Worm (Caenorhabditis elegans): ENCODE measurements around the gene kdin-1.

The kdin-1 gene

DNA sequence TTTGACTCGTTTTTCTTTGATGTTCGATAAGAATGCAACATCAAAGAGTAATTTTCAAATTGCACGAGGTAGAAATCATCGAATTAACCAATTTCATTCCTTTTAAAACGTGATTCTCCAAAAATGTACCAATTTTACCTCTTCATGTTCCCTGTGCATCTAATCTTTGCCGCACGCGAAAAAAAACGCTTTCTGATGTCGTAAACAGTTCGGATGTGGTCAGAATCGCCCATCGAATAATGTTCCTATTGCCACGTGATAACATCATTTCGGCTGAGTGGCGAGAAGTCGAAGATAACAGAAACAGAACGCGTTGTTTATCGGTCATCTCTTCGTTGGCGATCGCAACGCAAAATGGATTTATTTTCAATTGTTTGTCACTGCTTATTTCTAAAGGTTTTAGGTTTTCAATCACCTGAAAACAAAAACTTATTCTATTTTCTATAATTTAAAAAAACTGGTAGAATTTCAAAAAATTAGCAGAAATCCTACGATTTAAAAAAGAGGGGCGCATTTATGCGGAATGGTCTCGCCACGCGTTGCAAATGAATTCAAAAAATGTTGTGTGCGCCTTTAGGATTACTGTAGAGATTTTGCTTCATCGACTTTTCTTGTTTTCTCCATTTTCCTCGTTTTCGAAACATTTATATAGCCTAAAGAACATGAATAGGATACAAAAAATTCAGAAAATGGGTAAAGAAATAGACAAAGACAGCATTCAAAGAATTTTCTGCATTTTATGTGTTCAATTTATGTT is 16.8 kb upstream of the kdin-1 start, which contains the start of gene mogs-1 (continued):
- TF ChIP-seq ceh-82 (tag; optimal IDR thresholded peaks at IDR 0.05) (no peak), fos-1 (tag; optimal IDR thresholded peaks at IDR 0.05) (no peak), nhr-12 (tag; optimal IDR thresholded peaks at IDR 0.05) (no peak), elt-2 (tag; optimal IDR thresholded peaks at IDR 0.05) (no peak), ceh-88 (GFP tag; IDR thresholded peaks at IDR 0.05) (no peak), efl-1 (optimal IDR thresholded peaks at IDR 0.05) (no peak), efl-1 (GFP tag; optimal IDR thresholded peaks at IDR 0.05 in 1 of 2) (peak in 1 of 2 experiments; percentile 60), mdl-1 (tag; optimal IDR thresholded peaks at IDR 0.05) (peak in 1 of 2 experiments; percentile 56), C16A3.4 (tag; optimal IDR thresholded peaks at IDR 0.05) (no peak), unc-86 (tag; optimal IDR thresholded peaks at IDR 0.05) (no peak), rnt-1 (tag; optimal IDR thresholded peaks at IDR 0.05) (no peak), ets-5 (GFP tag; IDR thresholded peaks at IDR 0.05) (no peak), C04F5.9 (tag; optimal IDR thresholded peaks at IDR 0.05) (no peak), ces-1 (GFP tag; optimal IDR thresholded peaks at IDR 0.05) (no peak), unc-130 (tag; optimal IDR thresholded peaks at IDR 0.05) (peak; percentile 1), lin-35 (GFP tag; optimal IDR thresholded peaks at IDR 0.05) (peak in 1 of 2 experiments; percentile 39), snpc-4 (tag; optimal IDR thresholded peaks at IDR 0.05) (no peak), fkh-10 (GFP tag; optimal IDR thresholded peaks at IDR 0.05) (no peak), sox-4 (tag; optimal IDR thresholded peaks at IDR 0.05) (no peak), nhr-28 (tag; optimal IDR thresholded peaks at IDR 0.05) (no peak), pag-3 (tag; optimal IDR thresholded peaks at IDR 0.05; ENCODE audit: borderline replicate concordance, insufficient read depth) (no peak), zag-1 (tag; optimal IDR thresholded peaks at IDR 0.05) (no peak), lin-14 (GFP tag; optimal IDR thresholded peaks at IDR 0.05) (peak; percentile 65), ztf-4 (tag; optimal IDR thresholded peaks at IDR 0.05) (peak; percentile 60), lin-39 (tag; optimal IDR thresholded peaks at IDR 0.05) (no peak), hlh-4 (tag; optimal IDR thresholded peaks at IDR 0.05) (no peak), Y116A8C.19 (tag; optimal IDR thresholded peaks at IDR 0.05; ENCODE audit: borderline replicate concordance) (no peak), hpl-2 (GFP tag; optimal IDR thresholded peaks at IDR 0.05) (no peak), nhr-77 (tag; optimal IDR thresholded peaks at IDR 0.05) (no peak), irx-1 (tag; optimal IDR thresholded peaks at IDR 0.05) (no peak), elt-3 (tag; optimal IDR thresholded peaks at IDR 0.05) (peak in 1 of 6 experiments; percentile 72), ama-1 (optimal IDR thresholded peaks at IDR 0.05) (no peak), ceh-90 (tag; optimal IDR thresholded peaks at IDR 0.05) (no peak), fkh-8 (tag; optimal IDR thresholded peaks at IDR 0.05) (no peak), jun-1 (tag; optimal IDR thresholded peaks at IDR 0.05) (no peak), egl-13 (tag; optimal IDR thresholded peaks at IDR 0.05) (no peak)

DNA sequence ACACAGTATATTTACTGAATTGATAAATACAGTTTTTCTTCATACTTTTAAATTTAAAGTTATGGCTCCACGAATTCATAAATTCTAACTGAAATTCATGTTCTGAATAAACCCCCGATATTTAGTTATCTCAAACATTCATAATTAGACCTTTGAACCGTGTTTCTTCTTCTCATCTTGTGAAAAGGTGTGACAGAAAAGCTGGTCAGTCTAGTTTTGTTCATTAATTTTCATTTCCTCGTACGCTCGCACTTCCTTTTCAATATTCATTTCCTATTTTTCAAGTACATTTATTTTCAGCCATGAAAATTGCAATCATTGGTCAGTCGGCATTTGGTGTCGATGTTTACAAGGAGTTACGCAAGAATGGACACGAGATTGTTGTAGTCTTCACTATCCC is 16.2 kb upstream of the kdin-1 start, which contains the start of gene alh-3:
TSS of gene alh-3 (plus strand) at position 301 of the 400 bp plus-strand sequence.
- TF ChIP-seq nhr-76 (tag; optimal IDR thresholded peaks at IDR 0.05), result no peak

DNA sequence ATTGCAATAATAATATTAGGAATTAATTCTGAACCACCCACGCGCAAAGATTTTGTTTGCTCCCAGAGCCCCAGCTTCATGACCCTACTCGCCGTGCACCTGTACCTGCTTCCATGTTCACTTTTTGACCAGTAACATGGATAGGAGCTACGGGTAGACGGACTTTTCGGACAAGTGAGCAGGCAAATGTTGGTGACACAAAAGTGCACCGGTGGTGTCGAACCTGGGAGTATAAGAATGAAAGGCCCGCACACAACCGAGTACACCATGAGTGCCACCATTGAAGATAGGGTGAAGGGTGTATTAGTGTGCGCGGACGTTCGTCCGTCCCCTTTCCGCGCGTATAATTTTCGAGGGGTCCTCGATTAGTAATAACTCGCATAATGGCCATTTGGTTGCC is 12.5 kb upstream of the kdin-1 start:
- peak; percentile 1 for TF ChIP-seq ztf-4 (tag; optimal IDR thresholded peaks at IDR 0.05)
- no peak for TF ChIP-seq mef-2 (tag; optimal IDR thresholded peaks at IDR 0.05)
- no peak for TF ChIP-seq nhr-85 (tag)
- 0 out of 2 replicates have a peak, but pooled peaks have one; percentile 8 for TF ChIP-seq grh-1 (GFP tag; IDR thresholded peaks at IDR 0.05)
- TF ChIP-seq rnt-1 (tag; optimal IDR thresholded peaks at IDR 0.05), result peak; percentile 28
- TF ChIP-seq nhr-47 (tag; optimal IDR thresholded peaks at IDR 0.05), result peak; percentile 14
- TF ChIP-seq ama-1 (optimal IDR thresholded peaks at IDR 0.05), result peak; percentile 64
- TF ChIP-seq nhr-11 (tag; optimal IDR thresholded peaks at IDR 0.05), result no peak
- TF ChIP-seq mep-1 (tag; optimal IDR thresholded peaks at IDR 0.05), result peak; percentile 18
- TF ChIP-seq nhr-19 (GFP tag; conservative IDR thresholded peaks at IDR 0.05), result peak; percentile 23
- no peak for TF ChIP-seq C16A3.4 (tag; optimal IDR thresholded peaks at IDR 0.05)

Measured in whole organism, L1 larva.